Worm (Caenorhabditis elegans) whole organism, L1 larva: ENCODE results near the gene cyp-35B3.

Experiments used
- ceh-82 ChIP-seq, 3 experiments: fragments of 150-350 bp in 1 of 3; sonication (generic microtip) in 2 of 3; optimal IDR thresholded peaks; 2 replicates each; lab custom pipeline; 2014 to 2017; ENCODE audit warnings: missing biosample characterization in 3 of 3, missing genetic modification characterization in 3 of 3
- nhr-11 ChIP-seq: fragments of 150-350 bp; optimal IDR thresholded peaks from 2 replicates; lab custom pipeline; 2014; ENCODE audit warnings: missing biosample characterization, missing genetic modification characterization
- ztf-4 ChIP-seq: fragments of 150-350 bp; optimal IDR thresholded peaks from 2 replicates; lab custom pipeline; 2014; ENCODE audit warnings: missing biosample characterization, missing genetic modification characterization

DNA sequence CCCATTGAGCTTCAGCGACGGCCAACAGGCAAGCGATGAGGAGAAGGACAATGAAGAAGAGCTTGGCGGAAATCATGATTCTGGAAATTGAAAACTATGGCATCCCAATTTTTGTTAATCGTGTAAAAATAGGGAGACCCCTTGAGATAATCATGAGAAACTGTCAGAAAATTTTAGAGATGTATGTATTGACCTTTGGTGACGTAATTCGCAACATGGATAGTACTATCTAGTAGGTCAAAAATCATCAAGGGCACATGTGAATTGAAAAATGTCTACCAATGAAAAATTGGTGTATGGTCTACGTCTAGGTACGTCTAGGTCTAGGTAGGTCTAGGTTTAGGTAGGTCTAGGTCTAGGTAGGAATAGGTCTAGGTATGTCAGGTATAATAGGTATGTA lies 33.9 kb downstream of the cyp-35B3 start, which contains the start of gene nlp-34:
- no peak for TF ChIP-seq ztf-4 (tag; lab: Kevin White, UChicago)
- no peak for TF ChIP-seq nhr-11 (tag; lab: Kevin White, UChicago)
- TF ChIP-seq ceh-82 (tag; optimal IDR thresholded peaks at IDR 0.05; lab: Kevin White, UChicago): no peak
